Fruit fly (Drosophila melanogaster) whole organism, embryonic: ENCODE data around the gene Lamtor5.
A peak's percentile ranks its signal among the peaks of the same experiment; 100 is the strongest.

Experiments used
- Aef1 ChIP-seq: fragments of 200-800 bp; sonication (Bioruptor generic); IDR thresholded peaks from 3 replicates; pipeline ENCODE4 v1.3.6; 2022; ENCODE audit warnings: missing biosample characterization, missing genetic modification characterization
- Bteb2 ChIP-seq: fragments of 200-800 bp; sonication (Bioruptor generic); optimal IDR thresholded peaks from 2 replicates; lab custom pipeline; 2016; ENCODE audit warnings: missing biosample characterization, missing genetic modification characterization
- CG10147 ChIP-seq: fragments of 200-800 bp; sonication (Bioruptor generic); optimal IDR thresholded peaks from 2 replicates; lab custom pipeline; 2019; ENCODE audit warnings: missing biosample characterization, mild to moderate bottlenecking, missing genetic modification characterization, moderate library complexity
- CG11398 ChIP-seq: fragments of 200-800 bp; sonication (Bioruptor generic); optimal IDR thresholded peaks from 2 replicates; lab custom pipeline; 2016; ENCODE audit warnings: missing biosample characterization, missing genetic modification characterization
- CG12071 ChIP-seq: fragments of 200-800 bp; sonication (Bioruptor generic); optimal IDR thresholded peaks from 3 replicates; lab custom pipeline; 2018; ENCODE audit warnings: missing biosample characterization, mild to moderate bottlenecking, missing genetic modification characterization
- CG12104 ChIP-seq: fragments of 200-800 bp; sonication (Bioruptor generic); optimal IDR thresholded peaks from 3 replicates; lab custom pipeline; 2016; ENCODE audit warnings: missing biosample characterization, missing genetic modification characterization
- CG12299 ChIP-seq: fragments of 200-800 bp; sonication (Bioruptor generic); optimal IDR thresholded peaks from 2 replicates; lab custom pipeline; 2018; ENCODE audit warnings: missing biosample characterization, mild to moderate bottlenecking, missing genetic modification characterization
- CG12659 ChIP-seq: fragments of 200-800 bp; sonication (Bioruptor generic); optimal IDR thresholded peaks from 3 replicates; lab custom pipeline; 2017; ENCODE audit warnings: mild to moderate bottlenecking, missing biosample characterization, missing genetic modification reagents, missing genetic modification characterization
- CG13894 ChIP-seq: fragments of 200-800 bp; sonication (Bioruptor generic); optimal IDR thresholded peaks from 3 replicates; lab custom pipeline; 2018; ENCODE audit warnings: missing biosample characterization, mild to moderate bottlenecking, missing genetic modification characterization, moderate library complexity
- CG14667 ChIP-seq: fragments of 200-800 bp; sonication (Bioruptor generic); IDR thresholded peaks from 2 replicates; pipeline ENCODE4 v1.3.6; 2022; ENCODE audit warnings: missing biosample characterization, missing genetic modification characterization
- CG17912 ChIP-seq: fragments of 200-800 bp; sonication (Bioruptor generic); optimal IDR thresholded peaks from 2 replicates; lab custom pipeline; 2018; ENCODE audit warnings: missing biosample characterization, mild to moderate bottlenecking, missing genetic modification characterization
- CG18011 ChIP-seq: fragments of 200-800 bp; sonication (Bioruptor generic); optimal IDR thresholded peaks from 2 replicates; lab custom pipeline; 2017; ENCODE audit warnings: missing biosample characterization, missing genetic modification characterization, mild to moderate bottlenecking, moderate library complexity, missing genotype
- CG18262 ChIP-seq: fragments of 200-800 bp; optimal IDR thresholded peaks from 3 replicates; lab custom pipeline; 2019; ENCODE audit warnings: missing biosample characterization, mild to moderate bottlenecking, missing genetic modification characterization, moderate library complexity
- CG2116 ChIP-seq: fragments of 200-800 bp; sonication (Bioruptor generic); optimal IDR thresholded peaks from 3 replicates; lab custom pipeline; 2018; ENCODE audit warnings: missing biosample characterization, mild to moderate bottlenecking, missing genetic modification characterization
- CG30020 ChIP-seq: fragments of 200-800 bp; optimal IDR thresholded peaks from 2 replicates; lab custom pipeline; 2019; ENCODE audit warnings: missing biosample characterization, mild to moderate bottlenecking, missing genetic modification characterization, moderate library complexity
- CG30431 ChIP-seq: fragments of 200-800 bp; sonication (Bioruptor generic); optimal IDR thresholded peaks from 2 replicates; lab custom pipeline; 2017; ENCODE audit warnings: missing biosample characterization, missing genetic modification characterization
- CG31224 ChIP-seq: fragments of 200-800 bp; sonication (Bioruptor generic); IDR thresholded peaks from 2 replicates; pipeline ENCODE4 v1.3.6; 2022; ENCODE audit warnings: missing biosample characterization, missing genetic modification characterization
- CG31365 ChIP-seq: fragments of 200-800 bp; sonication (Bioruptor generic); optimal IDR thresholded peaks from 2 replicates; lab custom pipeline; 2018; ENCODE audit warnings: missing biosample characterization, mild to moderate bottlenecking, missing genetic modification characterization
- CG32532 ChIP-seq: fragments of 200-800 bp; sonication (Bioruptor generic); IDR thresholded peaks from 2 replicates; pipeline ENCODE4 v1.3.6; 2022; ENCODE audit warnings: missing biosample characterization, missing genetic modification characterization
- CG34376 ChIP-seq: fragments of 200-800 bp; sonication (Bioruptor generic); optimal IDR thresholded peaks from 2 replicates; lab custom pipeline; 2018; ENCODE audit warnings: missing biosample characterization, mild to moderate bottlenecking, missing genetic modification characterization
- CG34422 ChIP-seq: fragments of 200-800 bp; sonication (Bioruptor generic); IDR thresholded peaks from 3 replicates; pipeline ENCODE4 v1.3.6; 2022; ENCODE audit warnings: missing biosample characterization, missing genetic modification characterization
- CG3726 ChIP-seq: fragments of 200-800 bp; sonication (Bioruptor generic); IDR thresholded peaks from 3 replicates; pipeline ENCODE4, ENCODE4 v1.3.6; 2022; ENCODE audit warnings: missing biosample characterization, missing genetic modification characterization
- CG3995 ChIP-seq: fragments of 200-800 bp; sonication (Bioruptor generic); optimal IDR thresholded peaks from 3 replicates; lab custom pipeline; 2016; ENCODE audit warnings: missing biosample characterization, missing genetic modification characterization
- CG7839 ChIP-seq: fragments of 200-800 bp; sonication (Bioruptor generic); optimal IDR thresholded peaks from 3 replicates; lab custom pipeline; 2018; ENCODE audit warnings: missing biosample characterization, mild to moderate bottlenecking, missing genetic modification characterization, moderate library complexity
- CG8924 ChIP-seq: fragments of 200-800 bp; optimal IDR thresholded peaks from 3 replicates; lab custom pipeline; 2019; ENCODE audit warnings: missing biosample characterization, mild to moderate bottlenecking, missing genetic modification characterization, moderate library complexity
- CG9437 ChIP-seq: fragments of 200-800 bp; sonication (Bioruptor generic); optimal IDR thresholded peaks from 2 replicates; lab custom pipeline; 2018; ENCODE audit warnings: missing biosample characterization, mild to moderate bottlenecking, missing genetic modification characterization
- D ChIP-seq, 2 experiments: fragments of 200-800 bp in 1 of 2; fragments of >200 bp in 1 of 2; sonication (Bioruptor generic) in 1 of 2; optimal IDR thresholded peaks; 2 replicates in 1 of 2; 3 replicates in 1 of 2; lab custom pipeline; 2017; ENCODE audit warnings: mild to moderate bottlenecking in 1 of 2, missing biosample characterization in 1 of 2, missing genetic modification characterization in 1 of 2, missing genetic modification reagents in 1 of 2
- Ets65A ChIP-seq: fragments of 200-800 bp; sonication (Bioruptor generic); peaks from one replicate; lab custom pipeline; 2016; ENCODE audit warnings: missing biosample characterization, missing genetic modification characterization
- HLH4C ChIP-seq: fragments of 200-800 bp; sonication (Bioruptor generic); IDR thresholded peaks from 3 replicates; pipeline ENCODE4 v1.3.6; 2022; ENCODE audit warnings: missing biosample characterization, missing genetic modification characterization; ENCODE audit not compliant: partially characterized antibody
- HLHmδ ChIP-seq: fragments of 200-800 bp; sonication (Bioruptor generic); optimal IDR thresholded peaks from 2 replicates; lab custom pipeline; 2018; ENCODE audit warnings: missing biosample characterization, mild to moderate bottlenecking, missing genetic modification characterization, moderate library complexity
- Med ChIP-seq: fragments of 200-800 bp; sonication (Bioruptor generic); peaks from one replicate; lab custom pipeline; 2016; ENCODE audit warnings: missing biosample characterization, missing genetic modification characterization, mild to moderate bottlenecking, inconsistent platforms, moderate library complexity
- NFAT ChIP-seq: fragments of 200-800 bp; sonication (Bioruptor generic); IDR thresholded peaks from 2 replicates; pipeline ENCODE4 v1.3.6; 2022; ENCODE audit warnings: missing biosample characterization, missing genetic modification characterization
- Oaz ChIP-seq: fragments of 200-800 bp; sonication (Bioruptor generic); IDR thresholded peaks from 2 replicates; pipeline ENCODE4 v1.3.6; 2022; ENCODE audit warnings: missing biosample characterization, missing genetic modification characterization
- al ChIP-seq: fragments of 200-800 bp; sonication (Bioruptor generic); IDR thresholded peaks from 2 replicates; pipeline ENCODE4 v1.3.6; 2022; ENCODE audit warnings: missing biosample characterization, missing genetic modification characterization
- bsh ChIP-seq, 2 experiments: fragments of 200-800 bp; sonication (Bioruptor generic); optimal IDR thresholded peaks; 2 replicates each; lab custom pipeline; 2017 to 2018; ENCODE audit warnings: mild to moderate bottlenecking in 2 of 2, missing biosample characterization in 2 of 2, missing genetic modification characterization in 2 of 2, moderate library complexity in 1 of 2
- croc ChIP-seq: fragments of 200-800 bp; sonication (Bioruptor generic); conservative IDR thresholded peaks from 3 replicates; pipeline ENCODE4 v1.3.6; 2022; ENCODE audit warnings: missing biosample characterization, missing genetic modification characterization
- gsb-n ChIP-seq: fragments of 200-800 bp; sonication (Bioruptor generic); optimal IDR thresholded peaks from 3 replicates; lab custom pipeline; 2018; ENCODE audit warnings: missing biosample characterization, mild to moderate bottlenecking, missing genetic modification characterization
- hkb ChIP-seq, 2 experiments: fragments of 200-800 bp in 1 of 2; fragments of >200 bp in 1 of 2; sonication (Bioruptor generic) in 1 of 2; IDR thresholded peaks in 1 of 2; optimal IDR thresholded peaks in 1 of 2; 2 replicates each; pipeline versions ENCODE4 v1.3.6 to Lab custom; 2017 to 2022; ENCODE audit warnings: missing biosample characterization in 1 of 2, missing genetic modification characterization in 1 of 2
- insv ChIP-seq, 2 experiments: fragments of 200-800 bp; sonication (Bioruptor generic); optimal IDR thresholded peaks; 3 replicates each; lab custom pipeline; 2016 to 2018; ENCODE audit warnings: missing biosample characterization in 2 of 2, missing genetic modification characterization in 2 of 2
- jumu ChIP-seq: fragments of 200-800 bp; sonication (Bioruptor generic); optimal IDR thresholded peaks from 3 replicates; lab custom pipeline; 2016; ENCODE audit warnings: missing biosample characterization, missing genetic modification characterization
- ken ChIP-seq: fragments of 200-800 bp; sonication (Bioruptor generic); IDR thresholded peaks from 3 replicates; pipeline ENCODE4 v1.3.6; 2022; ENCODE audit warnings: missing biosample characterization, missing genetic modification characterization
- lab ChIP-seq: fragments of 200-800 bp; sonication (Bioruptor generic); optimal IDR thresholded peaks from 3 replicates; lab custom pipeline; 2017; ENCODE audit warnings: missing biosample characterization, missing genetic modification characterization, mild to moderate bottlenecking, moderate library complexity, missing genetic modification reagents
- lbe ChIP-seq: fragments of 200-800 bp; sonication (Bioruptor generic); optimal IDR thresholded peaks from 2 replicates; lab custom pipeline; 2016; ENCODE audit warnings: missing biosample characterization, mild to moderate bottlenecking, missing genetic modification characterization
- lmd ChIP-seq: fragments of 200-800 bp; sonication (Bioruptor generic); IDR thresholded peaks from 2 replicates; pipeline ENCODE4 v1.3.6; 2022; ENCODE audit warnings: missing biosample characterization, missing genetic modification characterization
- nerfin-1 ChIP-seq: fragments of 200-800 bp; sonication (Bioruptor generic); optimal IDR thresholded peaks from 3 replicates; lab custom pipeline; 2019; ENCODE audit warnings: missing biosample characterization, mild to moderate bottlenecking, missing genetic modification characterization, moderate library complexity
- sens-2 ChIP-seq: fragments of 200-800 bp; sonication (Bioruptor generic); IDR thresholded peaks from 2 replicates; pipeline ENCODE4 v1.3.6; 2022; ENCODE audit warnings: missing biosample characterization, missing genetic modification characterization
- seq ChIP-seq: fragments of 200-800 bp; sonication (Bioruptor generic); IDR thresholded peaks from 2 replicates; pipeline ENCODE4 v1.3.6; 2022; ENCODE audit warnings: missing biosample characterization, missing genetic modification characterization
- stc ChIP-seq: fragments of 200-800 bp; sonication (Bioruptor generic); IDR thresholded peaks from 2 replicates; pipeline ENCODE4 v1.3.6; 2022; ENCODE audit warnings: missing biosample characterization, missing genetic modification characterization

Lamtor5 gene

DNA sequence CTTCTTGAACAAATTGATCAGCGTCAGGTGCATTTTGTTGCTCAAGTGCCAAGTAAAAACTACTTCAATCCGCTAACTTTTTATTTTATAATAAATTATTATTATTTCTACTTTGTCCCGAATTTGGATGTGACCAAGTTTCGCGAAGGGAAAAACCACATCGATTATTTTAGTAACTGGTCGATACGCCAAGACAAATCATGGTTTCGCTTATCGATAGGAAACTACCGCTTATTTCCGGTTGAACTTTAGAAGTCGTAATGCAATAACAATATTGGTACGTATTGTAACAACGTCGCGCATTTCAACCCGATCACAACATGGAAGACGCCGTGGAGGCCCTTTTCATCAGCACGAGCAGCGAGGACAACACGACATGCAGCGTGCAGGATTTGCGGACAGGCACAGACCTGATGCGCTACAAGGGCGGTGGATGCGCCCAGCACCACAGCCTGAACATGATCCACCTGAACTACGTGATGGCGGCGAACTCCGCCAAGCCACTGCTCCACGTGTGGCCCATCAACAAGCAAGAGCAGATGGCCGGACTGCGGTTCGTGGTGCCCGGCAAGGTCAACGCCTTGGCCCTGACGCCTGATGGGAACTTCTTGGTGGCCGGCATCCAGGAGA is 18.5 kb upstream of the Lamtor5 start, which contains the start of the genes CG14817 and CG14805 (continued):
- peak; percentile 70 for TF ChIP-seq CG32532 (GFP tag; lab: Robert Waterston, UW)
- peak; percentile 68 for TF ChIP-seq CG8924
- no peak for TF ChIP-seq jumu (GFP tag; lab: Kevin White, UChicago)
- TF ChIP-seq Bteb2 (GFP tag; lab: Kevin White, UChicago) = peak; percentile 16
- peak; percentile 17; the same call in 1 of the 2 replicates for TF ChIP-seq lmd (GFP tag; lab: Robert Waterston, UW)
- TF ChIP-seq CG14667 (GFP tag; lab: Robert Waterston, UW) = no peak
- peak; percentile 22 for TF ChIP-seq CG30431 (GFP tag; lab: Kevin White, UChicago)
- TF ChIP-seq CG12299 = peak; percentile 81
- peak in 1 of 2 experiments; percentile 56 for TF ChIP-seq insv (GFP tag; optimal IDR thresholded peaks at IDR 0.05; lab: Kevin White, UChicago)
- TF ChIP-seq CG10147 = peak; percentile 76
- TF ChIP-seq CG34376 (GFP tag; lab: Kevin White, UChicago) = peak; percentile 94
- TF ChIP-seq CG12104 = peak; percentile 57
- TF ChIP-seq lab (GFP tag; lab: Kevin White, UChicago) = peak; percentile 92
- peak; percentile 54 for TF ChIP-seq CG3995 (GFP tag; lab: Kevin White, UChicago)
- TF ChIP-seq CG18011 = peak; percentile 53
- peak; percentile 67 for TF ChIP-seq gsb-n (tag; lab: Kevin White, UChicago)
- peak; percentile 62 for TF ChIP-seq lbe (GFP tag; lab: Kevin White, UChicago)
- TF ChIP-seq sens-2 (GFP tag; lab: Robert Waterston, UW) = peak; percentile 41
- peak; percentile 58 for TF ChIP-seq CG18262 (tag; lab: Kevin White, UChicago)
- TF ChIP-seq CG31365 (tag; lab: Kevin White, UChicago) = peak; percentile 76
- peak; percentile 54 for TF ChIP-seq stc
- TF ChIP-seq bsh (GFP tag; optimal IDR thresholded peaks at IDR 0.05; lab: Kevin White, UChicago) = peak; percentile 10 to 62
- TF ChIP-seq CG2116 (GFP tag; lab: Kevin White, UChicago) = peak; percentile 91
- peak; percentile 91 for TF ChIP-seq Ets65A
- TF ChIP-seq CG34422 (GFP tag; lab: Robert Waterston, UW) = peak; percentile 58; the same call in 1 of the 3 replicates
- no peak for TF ChIP-seq CG31224 (GFP tag; lab: Robert Waterston, UW)
- TF ChIP-seq ken (GFP tag; lab: Robert Waterston, UW) = 0 out of 3 replicates have a peak, but pooled peaks have one; percentile 40
- TF ChIP-seq HLH4C (GFP tag; lab: Robert Waterston, UW) = peak; percentile 45; the same call in 2 of the 3 replicates
- peak; percentile 66 for TF ChIP-seq CG7839
- TF ChIP-seq CG3726 = no peak
- TF ChIP-seq HLHmδ (GFP tag; lab: Kevin White, UChicago) = peak; percentile 81
- TF ChIP-seq al (GFP tag; lab: Robert Waterston, UW) = no peak; the same call in 1 of the 2 replicates
- TF ChIP-seq Oaz (GFP tag; lab: Robert Waterston, UW) = no peak

DNA sequence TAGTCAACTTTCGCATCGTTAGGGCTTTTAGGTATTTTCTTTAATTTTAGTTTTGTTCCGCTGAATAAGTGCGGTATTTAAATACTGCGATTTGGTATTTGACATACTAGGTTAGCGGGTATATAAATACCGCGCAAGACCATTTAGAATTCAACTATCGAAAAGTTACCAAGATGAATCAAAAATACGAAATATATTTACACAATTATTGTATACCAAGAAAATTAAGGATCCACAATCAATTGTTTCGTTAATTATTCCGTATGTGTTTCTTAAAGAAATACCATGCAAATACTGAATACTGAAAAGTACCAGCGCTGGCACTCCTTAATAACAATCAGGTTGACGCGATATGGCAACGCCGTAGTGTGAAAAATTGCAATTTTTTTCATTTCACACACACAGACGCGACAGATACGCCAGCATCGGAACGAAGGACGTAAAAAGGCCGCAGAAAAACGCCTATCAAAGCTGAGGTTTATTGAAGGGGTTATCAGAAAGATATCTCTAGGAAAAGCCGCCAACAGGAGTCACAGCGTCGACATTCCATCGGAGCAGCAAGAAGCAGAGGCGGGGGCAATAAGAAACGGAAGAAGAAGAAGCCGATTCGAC is 14.8 kb upstream of the Lamtor5 start, which contains the start of the genes Pgam5 and Vps26:
TSS of gene Pgam5 (minus strand) at position 51 of the 612 bp plus-strand sequence.
TSS of gene Vps26 (plus strand) at position 339 of the 612 bp plus-strand sequence.
- TF ChIP-seq nerfin-1 (tag; lab: Kevin White, UChicago) = peak; percentile 91
- TF ChIP-seq CG9437 (GFP tag; lab: Kevin White, UChicago) = no peak
- no peak for TF ChIP-seq CG12071 (GFP tag; lab: Kevin White, UChicago)
- TF ChIP-seq NFAT = no peak
- TF ChIP-seq croc (GFP tag; lab: Robert Waterston, UW) = no peak
- no peak for TF ChIP-seq CG13894 (tag; lab: Kevin White, UChicago)
- TF ChIP-seq gsb-n (tag; lab: Kevin White, UChicago) = peak; percentile 71
- no peak for TF ChIP-seq seq (GFP tag; lab: Robert Waterston, UW)
- peak; percentile 48 for TF ChIP-seq CG30020 (tag; lab: Kevin White, UChicago)
- peak; percentile 47 for TF ChIP-seq CG12659
- no peak for TF ChIP-seq D (optimal IDR thresholded peaks at IDR 0.05; lab: Kevin White, UChicago)
- no peak for TF ChIP-seq D (GFP tag; optimal IDR thresholded peaks at IDR 0.05; lab: Kevin White, UChicago)
- TF ChIP-seq CG11398 (GFP tag; lab: Kevin White, UChicago) = no peak
- TF ChIP-seq CG17912 = no peak
- no peak for TF ChIP-seq Aef1 (GFP tag; lab: Robert Waterston, UW)
- peak; percentile 15 for TF ChIP-seq hkb (optimal IDR thresholded peaks at IDR 0.05; lab: Kevin White, UChicago)
- TF ChIP-seq hkb (GFP tag; IDR thresholded peaks at IDR 0.05; lab: Robert Waterston, UW) = no peak
- TF ChIP-seq Med (GFP tag; lab: Kevin White, UChicago) = peak; percentile 73
